Fruit fly (Drosophila melanogaster) whole organism, embryonic: ENCODE results near the gene ct.

ENCODE experiments used
- CG11695 ChIP-seq: fragments of 200-800 bp; sonication (Bioruptor generic); IDR thresholded peaks from 3 replicates; pipeline ENCODE4 v1.3.6; 2022; ENCODE audit warnings: missing biosample characterization, missing genetic modification characterization
- CG13624 ChIP-seq: fragments of 200-800 bp; sonication (Bioruptor generic); optimal IDR thresholded peaks from 2 replicates; lab custom pipeline; 2016; ENCODE audit warnings: missing biosample characterization, missing genetic modification characterization
- CG13775 ChIP-seq: fragments of 200-800 bp; sonication (Bioruptor generic); optimal IDR thresholded peaks from 3 replicates; lab custom pipeline; 2017; ENCODE audit warnings: missing biosample characterization, mild to moderate bottlenecking, missing genetic modification characterization
- CG14667 ChIP-seq: fragments of 200-800 bp; sonication (Bioruptor generic); IDR thresholded peaks from 2 replicates; pipeline ENCODE4 v1.3.6; 2022; ENCODE audit warnings: missing biosample characterization, missing genetic modification characterization
- CG17568 ChIP-seq: fragments of 200-800 bp; sonication (Bioruptor generic); optimal IDR thresholded peaks from 2 replicates; lab custom pipeline; 2018; ENCODE audit warnings: missing biosample characterization, mild to moderate bottlenecking, missing genetic modification characterization, moderate library complexity
- CG17612 ChIP-seq: fragments of 200-800 bp; sonication (Bioruptor generic); IDR thresholded peaks from 2 replicates; pipeline ENCODE4 v1.3.6; 2022; ENCODE audit warnings: missing biosample characterization, missing genetic modification characterization
- CG18476 ChIP-seq: fragments of 200-800 bp; sonication (Bioruptor generic); optimal IDR thresholded peaks from 2 replicates; lab custom pipeline; 2016; ENCODE audit warnings: missing biosample characterization, mild to moderate bottlenecking, missing genetic modification characterization
- CG2875 ChIP-seq: fragments of 200-800 bp; sonication (Bioruptor generic); optimal IDR thresholded peaks from 2 replicates; lab custom pipeline; 2017; ENCODE audit warnings: missing biosample characterization, mild to moderate bottlenecking, missing genetic modification characterization, missing genetic modification reagents
- CG30403 ChIP-seq: fragments of 200-800 bp; sonication (Bioruptor generic); optimal IDR thresholded peaks from 3 replicates; lab custom pipeline; 2016; ENCODE audit warnings: missing biosample characterization, missing genetic modification characterization
- CG34422 ChIP-seq: fragments of 200-800 bp; sonication (Bioruptor generic); IDR thresholded peaks from 3 replicates; pipeline ENCODE4 v1.3.6; 2022; ENCODE audit warnings: missing biosample characterization, missing genetic modification characterization
- CG8924 ChIP-seq: fragments of 200-800 bp; optimal IDR thresholded peaks from 3 replicates; lab custom pipeline; 2019; ENCODE audit warnings: missing biosample characterization, mild to moderate bottlenecking, missing genetic modification characterization, moderate library complexity
- E2f1 ChIP-seq: fragments of 200-800 bp; sonication (Bioruptor generic); IDR thresholded peaks from 2 replicates; pipeline ENCODE4 v1.3.6; 2022; ENCODE audit warnings: missing biosample characterization, missing genetic modification characterization
- ERR ChIP-seq: fragments of 200-800 bp; sonication (Bioruptor generic); optimal IDR thresholded peaks from 2 replicates; lab custom pipeline; 2016; ENCODE audit warnings: missing biosample characterization, missing genetic modification characterization
- Ets65A ChIP-seq: fragments of 200-800 bp; sonication (Bioruptor generic); peaks from one replicate; lab custom pipeline; 2016; ENCODE audit warnings: missing biosample characterization, missing genetic modification characterization
- Ets97D ChIP-seq: fragments of 200-800 bp; sonication (Bioruptor generic); optimal IDR thresholded peaks from 3 replicates; lab custom pipeline; 2016; ENCODE audit warnings: missing biosample characterization, missing genetic modification characterization
- Fer1 ChIP-seq: fragments of 200-800 bp; sonication (Bioruptor generic); optimal IDR thresholded peaks from 2 replicates; lab custom pipeline; 2017; ENCODE audit warnings: missing biosample characterization, mild to moderate bottlenecking, missing genetic modification characterization
- Fer2 ChIP-seq: fragments of 200-800 bp; sonication (Bioruptor generic); optimal IDR thresholded peaks from 2 replicates; lab custom pipeline; 2018; ENCODE audit warnings: missing biosample characterization, mild to moderate bottlenecking, missing genetic modification characterization, moderate library complexity
- Hr51 ChIP-seq, 2 experiments: fragments of 200-800 bp; sonication (Bioruptor generic); optimal IDR thresholded peaks; 2 replicates in 1 of 2; 3 replicates in 1 of 2; lab custom pipeline; 2016 to 2018; ENCODE audit warnings: missing biosample characterization in 2 of 2, missing genetic modification characterization in 2 of 2, mild to moderate bottlenecking in 1 of 2, moderate library complexity in 1 of 2
- Hr78 ChIP-seq, 2 experiments: fragments of 200-800 bp in 1 of 2; fragments of >200 bp in 1 of 2; sonication (Bioruptor generic) in 1 of 2; optimal IDR thresholded peaks; 2 replicates each; lab custom pipeline; 2017 to 2019; ENCODE audit warnings: missing biosample characterization in 2 of 2, missing genetic modification characterization in 2 of 2, mild to moderate bottlenecking in 1 of 2, moderate library complexity in 1 of 2
- Med ChIP-seq: fragments of 200-800 bp; sonication (Bioruptor generic); peaks from one replicate; lab custom pipeline; 2016; ENCODE audit warnings: missing biosample characterization, missing genetic modification characterization, mild to moderate bottlenecking, inconsistent platforms, moderate library complexity
- NK7.1 ChIP-seq: fragments of 200-800 bp; sonication (Bioruptor generic); optimal IDR thresholded peaks from 3 replicates; lab custom pipeline; 2016; ENCODE audit warnings: missing biosample characterization, missing genetic modification characterization
- Optix ChIP-seq: fragments of 200-800 bp; sonication (Bioruptor generic); IDR thresholded peaks from 3 replicates; pipeline ENCODE4 v1.3.6; 2022; ENCODE audit warnings: missing biosample characterization, missing genetic modification characterization
- Pdp1 ChIP-seq, 2 experiments: fragments of 200-800 bp; sonication (Bioruptor generic); optimal IDR thresholded peaks; 3 replicates each; lab custom pipeline; 2016; ENCODE audit warnings: missing biosample characterization in 2 of 2, missing genetic modification characterization in 2 of 2, mild to moderate bottlenecking in 1 of 2, moderate library complexity in 1 of 2
- Spps ChIP-seq: fragments of 200-800 bp; sonication (Bioruptor generic); optimal IDR thresholded peaks from 2 replicates; lab custom pipeline; 2018; ENCODE audit warnings: missing biosample characterization, mild to moderate bottlenecking, missing genetic modification characterization
- az2 ChIP-seq: fragments of 200-800 bp; sonication (Bioruptor generic); optimal IDR thresholded peaks from 3 replicates; lab custom pipeline; 2016; ENCODE audit warnings: missing biosample characterization, missing genetic modification characterization
- bigmax ChIP-seq: fragments of 200-800 bp; sonication (Bioruptor generic); optimal IDR thresholded peaks from 2 replicates; lab custom pipeline; 2018; ENCODE audit warnings: missing biosample characterization, mild to moderate bottlenecking, missing genetic modification characterization
- crc ChIP-seq: fragments of 200-800 bp; sonication (Bioruptor generic); optimal IDR thresholded peaks from 2 replicates; lab custom pipeline; 2016; ENCODE audit warnings: missing biosample characterization, missing genetic modification characterization
- dm ChIP-seq: fragments of 200-800 bp; sonication (Bioruptor generic); optimal IDR thresholded peaks from 3 replicates; lab custom pipeline; 2016; ENCODE audit warnings: missing biosample characterization, missing genetic modification characterization
- dmrt99B ChIP-seq: fragments of 200-800 bp; sonication (Bioruptor generic); optimal IDR thresholded peaks from 2 replicates; lab custom pipeline; 2018; ENCODE audit warnings: missing biosample characterization, mild to moderate bottlenecking, missing genetic modification characterization, moderate library complexity
- dysf ChIP-seq: fragments of 200-800 bp; sonication (Bioruptor generic); IDR thresholded peaks from 3 replicates; pipeline ENCODE4 v1.3.6; 2022; ENCODE audit warnings: missing biosample characterization, missing genetic modification characterization
- eve ChIP-seq, 2 experiments: fragments of >200 bp; optimal IDR thresholded peaks; 2 replicates each; lab custom pipeline; 2017; ENCODE audit warnings: missing biosample characterization in 2 of 2, missing genetic modification characterization in 2 of 2
- fd3F ChIP-seq: fragments of 200-800 bp; sonication (Bioruptor generic); optimal IDR thresholded peaks from 2 replicates; lab custom pipeline; 2018; ENCODE audit warnings: missing biosample characterization, mild to moderate bottlenecking, missing genetic modification characterization, moderate library complexity
- fd64A ChIP-seq: fragments of 200-800 bp; sonication (Bioruptor generic); optimal IDR thresholded peaks from 3 replicates; lab custom pipeline; 2018; ENCODE audit warnings: missing biosample characterization, mild to moderate bottlenecking, missing genetic modification characterization
- gro ChIP-seq: fragments of 200-800 bp; sonication (Bioruptor generic); optimal IDR thresholded peaks from 2 replicates; lab custom pipeline; 2016; ENCODE audit warnings: missing biosample characterization, missing genetic modification characterization
- gsb-n ChIP-seq: fragments of 200-800 bp; sonication (Bioruptor generic); optimal IDR thresholded peaks from 3 replicates; lab custom pipeline; 2018; ENCODE audit warnings: missing biosample characterization, mild to moderate bottlenecking, missing genetic modification characterization
- maf-S ChIP-seq: fragments of 200-800 bp; sonication (Bioruptor generic); optimal IDR thresholded peaks from 2 replicates; lab custom pipeline; 2016; ENCODE audit warnings: missing biosample characterization, missing genetic modification characterization
- mam ChIP-seq: fragments of 200-800 bp; sonication (Bioruptor generic); optimal IDR thresholded peaks from 3 replicates; lab custom pipeline; 2016; ENCODE audit warnings: missing biosample characterization, missing genetic modification characterization
- nau ChIP-seq: fragments of 200-800 bp; sonication (Bioruptor generic); optimal IDR thresholded peaks from 3 replicates; lab custom pipeline; 2017; ENCODE audit warnings: missing biosample characterization, mild to moderate bottlenecking, missing genetic modification characterization, missing genetic modification reagents
- org-1 ChIP-seq: fragments of 200-800 bp; sonication (Bioruptor generic); optimal IDR thresholded peaks from 2 replicates; lab custom pipeline; 2017; ENCODE audit warnings: missing biosample characterization, missing genetic modification characterization
- pzg ChIP-seq: fragments of 200-800 bp; sonication (Bioruptor generic); optimal IDR thresholded peaks from 3 replicates; lab custom pipeline; 2018; ENCODE audit warnings: missing biosample characterization, mild to moderate bottlenecking, missing genetic modification characterization, moderate library complexity
- run ChIP-seq: fragments of 200-800 bp; sonication (Bioruptor generic); optimal IDR thresholded peaks from 3 replicates; lab custom pipeline; 2018; ENCODE audit warnings: missing biosample characterization, mild to moderate bottlenecking, missing genetic modification characterization
- scrt ChIP-seq: fragments of 200-800 bp; sonication (Bioruptor generic); optimal IDR thresholded peaks from 2 replicates; lab custom pipeline; 2018; ENCODE audit warnings: missing biosample characterization, mild to moderate bottlenecking, missing genetic modification characterization, moderate library complexity
- sd ChIP-seq: fragments of 200-800 bp; sonication (Bioruptor generic); optimal IDR thresholded peaks from 3 replicates; lab custom pipeline; 2018; ENCODE audit warnings: missing biosample characterization, mild to moderate bottlenecking, missing genetic modification characterization, moderate library complexity
- seq ChIP-seq: fragments of 200-800 bp; sonication (Bioruptor generic); IDR thresholded peaks from 2 replicates; pipeline ENCODE4 v1.3.6; 2022; ENCODE audit warnings: missing biosample characterization, missing genetic modification characterization
- slp2 ChIP-seq: fragments of 200-800 bp; sonication (Bioruptor generic); optimal IDR thresholded peaks from 2 replicates; lab custom pipeline; 2016; ENCODE audit warnings: missing biosample characterization, missing genetic modification characterization
- stc ChIP-seq: fragments of 200-800 bp; sonication (Bioruptor generic); IDR thresholded peaks from 2 replicates; pipeline ENCODE4 v1.3.6; 2022; ENCODE audit warnings: missing biosample characterization, missing genetic modification characterization
- tx ChIP-seq: fragments of 200-800 bp; sonication (Bioruptor generic); optimal IDR thresholded peaks from 2 replicates; lab custom pipeline; 2016; ENCODE audit warnings: missing biosample characterization, missing genetic modification characterization
- wdn ChIP-seq: fragments of 200-800 bp; sonication (Bioruptor generic); IDR thresholded peaks from 2 replicates; pipeline ENCODE4 v1.3.6; 2022; ENCODE audit warnings: missing biosample characterization, missing genetic modification characterization

Gene ct

dm6 chrX:7703001-7703864 is 95.0 kb downstream of the ct start (continued):
- TF ChIP-seq tx (GFP tag; lab: Kevin White, UChicago) (peak; percentile 24), crc (GFP tag; lab: Kevin White, UChicago) (peak; percentile 96), seq (GFP tag; lab: Robert Waterston, UW) (peak; percentile 45; the same call in 1 of the 2 replicates), CG2875 (peak; percentile 25), dysf (GFP tag; lab: Robert Waterston, UW) (peak; percentile 76), Med (peak; percentile 92), ERR (GFP tag; lab: Kevin White, UChicago) (peak; percentile 93), CG13775 (peak; percentile 31), CG11695 (GFP tag; lab: Robert Waterston, UW) (peak; percentile 41; the same call in 2 of the 3 replicates), dmrt99B (tag; lab: Kevin White, UChicago) (peak; percentile 91), CG8924 (tag; lab: Kevin White, UChicago) (peak; percentile 49), CG34422 (GFP tag; lab: Robert Waterston, UW) (peak; percentile 59), az2 (GFP tag; lab: Kevin White, UChicago) (peak; percentile 10), sd (tag; lab: Kevin White, UChicago) (peak; percentile 77), Fer2 (tag; lab: Kevin White, UChicago) (peak; percentile 22), Hr78 (GFP tag; optimal IDR thresholded peaks at IDR 0.05; lab: Kevin White, UChicago) (peak in 1 of 2 experiments; percentile 55), Optix (GFP tag; lab: Robert Waterston, UW) (peak; percentile 66; the same call in 2 of the 3 replicates), CG18476 (GFP tag; lab: Kevin White, UChicago) (peak; percentile 45), Ets97D (GFP tag; lab: Kevin White, UChicago) (peak; percentile 79), CG17612 (0 out of 2 replicates have a peak, but pooled peaks have one; percentile 28), wdn (peak; percentile 47), NK7.1 (GFP tag; lab: Kevin White, UChicago) (peak; percentile 82), stc (GFP tag; lab: Robert Waterston, UW) (peak; percentile 60), fd3F (GFP tag; lab: Kevin White, UChicago) (peak; percentile 59), maf-S (GFP tag; lab: Kevin White, UChicago) (peak; percentile 22), bigmax (GFP tag; lab: Kevin White, UChicago) (peak; percentile 15), CG17568 (peak; percentile 60), nau (GFP tag; lab: Kevin White, UChicago) (peak; percentile 56), Ets65A (peak; percentile 92), pzg (GFP tag; lab: Kevin White, UChicago) (peak; percentile 4), gsb-n (peak; percentile 35), org-1 (peak; percentile 83), Pdp1 (GFP tag; optimal IDR thresholded peaks at IDR 0.05; lab: Kevin White, UChicago) (peak; percentile 92 to 95), slp2 (GFP tag; lab: Kevin White, UChicago) (peak; percentile 94), Spps (tag; lab: Kevin White, UChicago) (peak; percentile 5), mam (peak; percentile 97), run (tag; lab: Kevin White, UChicago) (peak; percentile 10), fd64A (GFP tag; lab: Kevin White, UChicago) (peak; percentile 58), gro (peak; percentile 95), eve (GFP tag; optimal IDR thresholded peaks at IDR 0.05; lab: Kevin White, UChicago) (peak in 1 of 2 experiments; percentile 90), CG30403 (GFP tag; lab: Kevin White, UChicago) (peak; percentile 49), dm (GFP tag; lab: Kevin White, UChicago) (peak; percentile 47), Hr51 (GFP tag; optimal IDR thresholded peaks at IDR 0.05; lab: Kevin White, UChicago) (peak; percentile 34 to 36), scrt (peak; percentile 62), CG13624 (GFP tag; lab: Kevin White, UChicago) (peak; percentile 29), Fer1 (peak; percentile 83), CG14667 (peak; percentile 53), E2f1 (GFP tag; lab: Robert Waterston, UW) (peak; percentile 72)
